Fruit fly (Drosophila melanogaster) whole organism, embryonic: Measurements from ENCODE around the gene stops.

ENCODE experiments used
- Adf1 ChIP-seq: fragments of 200-800 bp; sonication (Bioruptor generic); IDR thresholded peaks from 2 replicates; pipeline ENCODE4 v1.3.6; 2022; ENCODE audit warnings: missing biosample characterization, missing genetic modification characterization
- Asciz ChIP-seq: fragments of 200-800 bp; sonication (Bioruptor generic); optimal IDR thresholded peaks from 2 replicates; lab custom pipeline; 2017; ENCODE audit warnings: missing biosample characterization, mild to moderate bottlenecking, missing genetic modification characterization, missing genetic modification reagents
- Blimp-1 ChIP-seq: fragments of 200-800 bp; sonication (Bioruptor generic); optimal IDR thresholded peaks from 3 replicates; lab custom pipeline; 2018; ENCODE audit warnings: missing biosample characterization, missing genetic modification characterization, mild to moderate bottlenecking, moderate library complexity, missing genetic modification reagents
- CG10654 ChIP-seq: fragments of 200-800 bp; sonication (Bioruptor generic); optimal IDR thresholded peaks from 2 replicates; lab custom pipeline; 2016; ENCODE audit warnings: missing biosample characterization, missing genetic modification characterization
- CG12942 ChIP-seq: fragments of 200-800 bp; sonication (Bioruptor generic); optimal IDR thresholded peaks from 3 replicates; lab custom pipeline; 2016; ENCODE audit warnings: missing biosample characterization, missing genetic modification characterization
- CG14014 ChIP-seq: fragments of 200-800 bp; sonication (Bioruptor generic); IDR thresholded peaks from 2 replicates; pipeline ENCODE4 v1.3.6; 2022; ENCODE audit warnings: missing biosample characterization, missing genetic modification characterization
- CG14050 ChIP-seq: fragments of 200-800 bp; sonication (Bioruptor generic); IDR thresholded peaks from 3 replicates; pipeline ENCODE4 v1.3.6; 2022; ENCODE audit warnings: missing biosample characterization, missing genetic modification characterization
- CG14441 ChIP-seq: fragments of 200-800 bp; sonication (Bioruptor generic); IDR thresholded peaks from 2 replicates; pipeline ENCODE4 v1.3.6; 2022; ENCODE audit warnings: missing biosample characterization, missing genetic modification characterization
- CG1602 ChIP-seq: fragments of 200-800 bp; sonication (Bioruptor generic); optimal IDR thresholded peaks from 3 replicates; lab custom pipeline; 2016; ENCODE audit warnings: missing biosample characterization, missing genetic modification characterization
- CG17829 ChIP-seq: fragments of 200-800 bp; optimal IDR thresholded peaks from 2 replicates; lab custom pipeline; 2019; ENCODE audit warnings: missing biosample characterization, mild to moderate bottlenecking, missing genetic modification characterization, moderate library complexity
- CG18619 ChIP-seq: fragments of 200-800 bp; sonication (Bioruptor generic); optimal IDR thresholded peaks from 3 replicates; lab custom pipeline; 2017; ENCODE audit warnings: missing biosample characterization, mild to moderate bottlenecking, missing genetic modification characterization
- CG2889 ChIP-seq: fragments of 200-800 bp; sonication (Bioruptor generic); IDR thresholded peaks from 3 replicates; pipeline ENCODE4 v1.3.6; 2022; ENCODE audit warnings: missing biosample characterization, missing genetic modification characterization
- CG30403 ChIP-seq: fragments of 200-800 bp; sonication (Bioruptor generic); optimal IDR thresholded peaks from 3 replicates; lab custom pipeline; 2016; ENCODE audit warnings: missing biosample characterization, missing genetic modification characterization
- CG4617 ChIP-seq: fragments of 200-800 bp; sonication (Bioruptor generic); optimal IDR thresholded peaks from 3 replicates; lab custom pipeline; 2016; ENCODE audit warnings: missing biosample characterization, missing genetic modification characterization, borderline replicate concordance
- CG4854 ChIP-seq: fragments of 200-800 bp; sonication (Bioruptor generic); optimal IDR thresholded peaks from 2 replicates; lab custom pipeline; 2016; ENCODE audit warnings: missing biosample characterization, missing genetic modification characterization, inconsistent platforms
- CG5180 ChIP-seq: fragments of 200-800 bp; sonication (Bioruptor generic); optimal IDR thresholded peaks from 3 replicates; lab custom pipeline; 2017; ENCODE audit warnings: missing biosample characterization, missing genetic modification characterization, mild to moderate bottlenecking, moderate library complexity, missing genetic modification reagents
- CG6791 ChIP-seq: fragments of 200-800 bp; sonication (Bioruptor generic); IDR thresholded peaks from 3 replicates; pipeline ENCODE4 v1.3.6; 2022; ENCODE audit warnings: missing biosample characterization, missing genetic modification characterization; ENCODE audit not compliant: partially characterized antibody
- CG7963 ChIP-seq: fragments of 200-800 bp; sonication (Bioruptor generic); IDR thresholded peaks from 3 replicates; pipeline ENCODE4 v1.3.6; 2022; ENCODE audit warnings: missing biosample characterization, missing genetic modification characterization; ENCODE audit not compliant: partially characterized antibody
- CoRest ChIP-seq: fragments of 200-800 bp; sonication (Bioruptor generic); optimal IDR thresholded peaks from 3 replicates; lab custom pipeline; 2018; ENCODE audit warnings: missing biosample characterization, mild to moderate bottlenecking, missing genetic modification characterization, moderate library complexity
- Dfd ChIP-seq, 2 experiments: fragments of >200 bp; optimal IDR thresholded peaks; 2 replicates each; lab custom pipeline; 2017; ENCODE audit warnings: missing biosample characterization in 2 of 2, missing genetic modification characterization in 2 of 2
- Dll ChIP-seq: fragments of 200-800 bp; sonication (Bioruptor generic); IDR thresholded peaks from 4 replicates; pipeline ENCODE4 v1.3.6; 2022; ENCODE audit warnings: missing biosample characterization, missing genetic modification characterization; ENCODE audit not compliant: partially characterized antibody
- Hand ChIP-seq: fragments of 200-800 bp; sonication (Bioruptor generic); optimal IDR thresholded peaks from 2 replicates; lab custom pipeline; 2017; ENCODE audit warnings: mild to moderate bottlenecking, missing biosample characterization, missing genetic modification reagents, missing genetic modification characterization
- Kr ChIP-seq: fragments of 200-800 bp; sonication (Bioruptor generic); optimal IDR thresholded peaks from 2 replicates; lab custom pipeline; 2017; ENCODE audit warnings: missing biosample characterization, mild to moderate bottlenecking, missing genetic modification characterization
- Nf-YC ChIP-seq: fragments of 200-800 bp; optimal IDR thresholded peaks from 3 replicates; lab custom pipeline; 2019; ENCODE audit warnings: missing biosample characterization, mild to moderate bottlenecking, missing genetic modification characterization, moderate library complexity
- Oli ChIP-seq: fragments of 200-800 bp; sonication (Bioruptor generic); optimal IDR thresholded peaks from 2 replicates; lab custom pipeline; 2018; ENCODE audit warnings: missing biosample characterization, mild to moderate bottlenecking, missing genetic modification characterization, moderate library complexity
- Sin3A ChIP-seq: fragments of >200 bp; optimal IDR thresholded peaks from 2 replicates; lab custom pipeline; 2018
- Xbp1 ChIP-seq: fragments of 200-800 bp; sonication (Bioruptor generic); optimal IDR thresholded peaks from 3 replicates; lab custom pipeline; 2016; ENCODE audit warnings: missing biosample characterization, mild to moderate bottlenecking, missing genetic modification characterization
- chif ChIP-seq, 2 experiments: fragments of 200-800 bp; sonication (Bioruptor generic); optimal IDR thresholded peaks; 3 replicates each; lab custom pipeline; 2016; ENCODE audit warnings: missing biosample characterization in 2 of 2, missing genetic modification characterization in 2 of 2
- croc ChIP-seq: fragments of 200-800 bp; sonication (Bioruptor generic); conservative IDR thresholded peaks from 3 replicates; pipeline ENCODE4 v1.3.6; 2022; ENCODE audit warnings: missing biosample characterization, missing genetic modification characterization
- disco-r ChIP-seq: fragments of 200-800 bp; sonication (Bioruptor generic); optimal IDR thresholded peaks from 2 replicates; lab custom pipeline; 2016; ENCODE audit warnings: missing biosample characterization, missing genetic modification characterization
- dysf ChIP-seq: fragments of 200-800 bp; sonication (Bioruptor generic); IDR thresholded peaks from 3 replicates; pipeline ENCODE4 v1.3.6; 2022; ENCODE audit warnings: missing biosample characterization, missing genetic modification characterization
- gem ChIP-seq: fragments of 200-800 bp; sonication (Bioruptor generic); optimal IDR thresholded peaks from 2 replicates; lab custom pipeline; 2019; ENCODE audit warnings: missing biosample characterization, mild to moderate bottlenecking, missing genetic modification characterization, moderate library complexity
- gro ChIP-seq: fragments of 200-800 bp; sonication (Bioruptor generic); optimal IDR thresholded peaks from 2 replicates; lab custom pipeline; 2016; ENCODE audit warnings: missing biosample characterization, missing genetic modification characterization
- gt ChIP-seq: fragments of 200-800 bp; sonication (Bioruptor generic); IDR thresholded peaks from 2 replicates; pipeline ENCODE4 v1.3.6; 2022; ENCODE audit warnings: missing biosample characterization, missing genetic modification characterization
- hth ChIP-seq: fragments of >200 bp; optimal IDR thresholded peaks from 2 replicates; lab custom pipeline; 2017; ENCODE audit warnings: inconsistent platforms
- inv ChIP-seq: fragments of 200-800 bp; sonication (Bioruptor generic); IDR thresholded peaks from 2 replicates; pipeline ENCODE4 v1.3.6; 2022; ENCODE audit warnings: missing biosample characterization, missing genetic modification characterization; ENCODE audit not compliant: partially characterized antibody
- lab ChIP-seq: fragments of 200-800 bp; sonication (Bioruptor generic); optimal IDR thresholded peaks from 3 replicates; lab custom pipeline; 2017; ENCODE audit warnings: missing biosample characterization, missing genetic modification characterization, mild to moderate bottlenecking, moderate library complexity, missing genetic modification reagents
- lbe ChIP-seq: fragments of 200-800 bp; sonication (Bioruptor generic); optimal IDR thresholded peaks from 2 replicates; lab custom pipeline; 2016; ENCODE audit warnings: missing biosample characterization, mild to moderate bottlenecking, missing genetic modification characterization
- nerfin-2 ChIP-seq: fragments of 200-800 bp; sonication (Bioruptor generic); IDR thresholded peaks from 2 replicates; pipeline ENCODE4 v1.3.6; 2022; ENCODE audit warnings: missing biosample characterization, missing genetic modification characterization; ENCODE audit not compliant: partially characterized antibody
- onecut ChIP-seq: fragments of 200-800 bp; sonication (Bioruptor generic); IDR thresholded peaks from 2 replicates; pipeline ENCODE4 v1.3.6; 2022; ENCODE audit warnings: missing biosample characterization, missing genetic modification characterization
- pfk ChIP-seq: fragments of 200-800 bp; sonication (Bioruptor generic); optimal IDR thresholded peaks from 2 replicates; lab custom pipeline; 2018; ENCODE audit warnings: missing biosample characterization, mild to moderate bottlenecking, missing genetic modification characterization, moderate library complexity
- prd ChIP-seq, 3 experiments: fragments of >200 bp in 2 of 3; fragments of 200-800 bp in 1 of 3; sonication (Bioruptor generic) in 1 of 3; optimal IDR thresholded peaks in 2 of 3; IDR thresholded peaks in 1 of 3; 2 replicates in 2 of 3; 3 replicates in 1 of 3; pipeline versions ENCODE4 v1.3.6 to Lab custom; 2017 to 2022; ENCODE audit warnings: missing biosample characterization in 1 of 3, missing genetic modification characterization in 1 of 3
- pum ChIP-seq: fragments of 200-800 bp; sonication (Bioruptor generic); optimal IDR thresholded peaks from 2 replicates; lab custom pipeline; 2016; ENCODE audit warnings: missing biosample characterization, missing genetic modification characterization
- repo ChIP-seq: fragments of 200-800 bp; sonication (Bioruptor generic); optimal IDR thresholded peaks from 2 replicates; lab custom pipeline; 2016; ENCODE audit warnings: missing biosample characterization, missing genetic modification characterization
- salm ChIP-seq: fragments of 200-800 bp; sonication (Bioruptor generic); optimal IDR thresholded peaks from 2 replicates; lab custom pipeline; 2018; ENCODE audit warnings: missing biosample characterization, mild to moderate bottlenecking, missing genetic modification characterization
- sd ChIP-seq: fragments of 200-800 bp; sonication (Bioruptor generic); optimal IDR thresholded peaks from 3 replicates; lab custom pipeline; 2018; ENCODE audit warnings: missing biosample characterization, mild to moderate bottlenecking, missing genetic modification characterization, moderate library complexity
- sr ChIP-seq: fragments of 200-800 bp; sonication (Bioruptor generic); IDR thresholded peaks from 3 replicates; pipeline ENCODE4 v1.3.6; 2022; ENCODE audit warnings: missing biosample characterization, missing genetic modification characterization
- tin ChIP-seq: fragments of 200-800 bp; sonication (Bioruptor generic); optimal IDR thresholded peaks from 3 replicates; lab custom pipeline; 2016; ENCODE audit warnings: missing biosample characterization, missing genetic modification characterization
- usp ChIP-seq: fragments of >200 bp; optimal IDR thresholded peaks from 2 replicates; lab custom pipeline; 2017; ENCODE audit warnings: missing biosample characterization, missing genetic modification characterization
- vnd ChIP-seq: fragments of 200-800 bp; sonication (Bioruptor generic); IDR thresholded peaks from 3 replicates; pipeline ENCODE4 v1.3.6; 2022; ENCODE audit warnings: missing biosample characterization, missing genetic modification characterization; ENCODE audit not compliant: partially characterized antibody
- vvl ChIP-seq: fragments of 200-800 bp; sonication (Bioruptor generic); IDR thresholded peaks from 2 replicates; pipeline ENCODE4 v1.3.6; 2022; ENCODE audit warnings: missing biosample characterization, missing genetic modification characterization

The stops gene

DNA sequence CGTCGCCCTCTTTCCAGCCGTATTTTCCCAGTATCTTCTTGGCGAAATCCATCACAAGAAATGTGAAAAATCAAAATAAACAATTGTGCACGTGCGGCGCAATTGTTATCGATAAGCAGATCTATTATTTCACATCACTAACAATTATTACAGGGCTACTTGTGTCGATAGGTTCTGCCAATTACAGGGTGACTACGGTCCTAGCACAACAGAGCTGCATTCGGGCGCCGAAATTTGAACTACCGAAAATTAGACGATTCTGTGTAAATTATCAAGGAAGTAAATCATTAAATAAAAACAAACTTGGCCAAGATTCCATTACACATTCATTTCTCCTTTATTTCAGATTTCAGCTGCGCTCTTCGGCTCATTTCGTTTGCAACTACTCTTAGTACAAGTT lies 46.9 kb upstream of the stops start, which contains the start of gene CG15561 (continued):
- TF ChIP-seq Hand (GFP tag; lab: Kevin White, UChicago) (no peak), CG2889 (GFP tag; lab: Robert Waterston, UW) (no peak), CG4617 (GFP tag; lab: Kevin White, UChicago) (peak; percentile 1), inv (GFP tag; lab: Robert Waterston, UW) (no peak), Xbp1 (GFP tag; lab: Kevin White, UChicago) (peak; percentile 30), chif (GFP tag; optimal IDR thresholded peaks at IDR 0.05; lab: Kevin White, UChicago) (peak; percentile 32 to 50), Dll (GFP tag; lab: Robert Waterston, UW) (no peak), gro (peak; percentile 87), CG17829 (peak; percentile 47), croc (GFP tag; lab: Robert Waterston, UW) (no peak; the same call in 2 of the 3 replicates), Nf-YC (tag; lab: Kevin White, UChicago) (no peak), tin (GFP tag; lab: Kevin White, UChicago) (peak; percentile 46), CG14014 (no peak), Oli (tag; lab: Kevin White, UChicago) (no peak), Blimp-1 (GFP tag; lab: Kevin White, UChicago) (no peak), hth (lab: Kevin White, UChicago) (no peak), Dfd (GFP tag; optimal IDR thresholded peaks at IDR 0.05; lab: Kevin White, UChicago) (no peak), lbe (GFP tag; lab: Kevin White, UChicago) (no peak), Sin3A (lab: Kevin White, UChicago) (peak; percentile 31), CG12942 (GFP tag; lab: Kevin White, UChicago) (peak; percentile 9), pfk (peak; percentile 66), prd (optimal IDR thresholded peaks at IDR 0.05; lab: Kevin White, UChicago) (no peak), prd (GFP tag; IDR thresholded peaks at IDR 0.05; lab: Robert Waterston, UW) (no peak), CG1602 (GFP tag; lab: Kevin White, UChicago) (no peak), sd (tag; lab: Kevin White, UChicago) (no peak), CG5180 (GFP tag; lab: Kevin White, UChicago) (no peak), repo (no peak), CoRest (tag; lab: Kevin White, UChicago) (peak; percentile 28), CG18619 (GFP tag; lab: Kevin White, UChicago) (peak; percentile 23), CG10654 (GFP tag; lab: Kevin White, UChicago) (peak; percentile 42), sr (no peak), CG14050 (GFP tag; lab: Robert Waterston, UW) (no peak), salm (peak; percentile 35), Kr (GFP tag; lab: Kevin White, UChicago) (no peak), gt (no peak), Adf1 (GFP tag; lab: Robert Waterston, UW) (no peak), vvl (no peak), CG30403 (GFP tag; lab: Kevin White, UChicago) (peak; percentile 44), disco-r (GFP tag; lab: Kevin White, UChicago) (no peak), CG6791 (GFP tag; lab: Robert Waterston, UW) (no peak), CG7963 (GFP tag; lab: Robert Waterston, UW) (no peak), pum (GFP tag; lab: Kevin White, UChicago) (peak; percentile 35), CG14441 (GFP tag; lab: Robert Waterston, UW) (no peak), gem (tag; lab: Kevin White, UChicago) (no peak), Asciz (GFP tag; lab: Kevin White, UChicago) (no peak), CG4854 (no peak), dysf (GFP tag; lab: Robert Waterston, UW) (no peak), lab (GFP tag; lab: Kevin White, UChicago) (no peak), vnd (GFP tag; lab: Robert Waterston, UW) (no peak), onecut (GFP tag; lab: Robert Waterston, UW) (peak; percentile 71), usp (GFP tag; lab: Kevin White, UChicago) (no peak), nerfin-2 (GFP tag; lab: Robert Waterston, UW) (no peak)
